Worm (Caenorhabditis elegans): Measurements from ENCODE around the gene pqn-70.

DNA sequence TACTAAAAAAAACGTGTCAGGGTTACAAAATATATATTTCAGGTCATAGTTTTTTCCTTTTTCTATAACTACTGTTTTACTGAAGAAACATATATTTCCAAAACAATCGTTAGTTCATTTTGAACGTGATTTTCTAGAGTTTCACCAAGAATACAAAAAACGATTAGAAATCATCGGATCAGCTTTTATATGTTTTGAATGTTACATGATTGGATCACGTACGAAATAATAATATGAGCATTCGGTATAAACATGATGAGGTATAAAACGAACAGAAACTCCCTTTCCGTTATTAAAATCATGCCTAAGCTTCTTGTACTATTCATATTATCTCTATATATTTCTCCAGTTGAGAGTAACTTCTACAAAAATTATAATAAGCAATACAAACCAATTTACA, 44.3 kb upstream of the pqn-70 start, which contains the start of gene clec-223:
- TF ChIP-seq F10E7.11 (tag; optimal IDR thresholded peaks at IDR 0.05), result no peak
- no peak for TF ChIP-seq snpc-4 (GFP tag; optimal IDR thresholded peaks at IDR 0.05)
- no peak for TF ChIP-seq snpc-4 (tag; optimal IDR thresholded peaks at IDR 0.05)
- TF ChIP-seq C06A6.2 (GFP tag; conservative IDR thresholded peaks at IDR 0.05), result no peak
- no peak for TF ChIP-seq F49E8.2 (tag; optimal IDR thresholded peaks at IDR 0.05; ENCODE audit: insufficient read depth)
- TF ChIP-seq ztf-22 (GFP tag; optimal IDR thresholded peaks at IDR 0.05), result no peak
- no peak for TF ChIP-seq lin-26 (GFP tag; IDR thresholded peaks at IDR 0.05)
- TF ChIP-seq atf-7 (tag; optimal IDR thresholded peaks at IDR 0.05), result no peak
- no peak for TF ChIP-seq ztf-18 (tag; optimal IDR thresholded peaks at IDR 0.05)
- TF ChIP-seq chd-7 (tag; optimal IDR thresholded peaks at IDR 0.05), result no peak
- no peak for TF ChIP-seq hmg-1.2 (GFP tag; IDR thresholded peaks at IDR 0.05)
